Fruit fly (Drosophila melanogaster) whole organism, embryonic: ENCODE data around the gene Nepl18.

Experiments
- BEAF-32 ChIP-seq: fragments of 200-800 bp; sonication (Bioruptor generic); optimal IDR thresholded peaks from 3 replicates; lab custom pipeline; 2017; ENCODE audit warnings: missing biosample characterization, missing genetic modification characterization, mild to moderate bottlenecking, moderate library complexity, missing genetic modification reagents
- Bgb ChIP-seq: fragments of 200-800 bp; sonication (Bioruptor generic); IDR thresholded peaks from 2 replicates; pipeline ENCODE4 v1.3.6; 2022; ENCODE audit warnings: missing biosample characterization, missing genetic modification characterization; ENCODE audit not compliant: partially characterized antibody
- CG11247 ChIP-seq: fragments of 200-800 bp; sonication (Bioruptor generic); IDR thresholded peaks from 2 replicates; pipeline ENCODE4 v1.3.6; 2022; ENCODE audit warnings: missing biosample characterization, missing genetic modification characterization
- CG12155 ChIP-seq: fragments of 200-800 bp; sonication (Bioruptor generic); optimal IDR thresholded peaks from 3 replicates; lab custom pipeline; 2016; ENCODE audit warnings: missing biosample characterization, missing genetic modification characterization
- CG12942 ChIP-seq: fragments of 200-800 bp; sonication (Bioruptor generic); optimal IDR thresholded peaks from 3 replicates; lab custom pipeline; 2016; ENCODE audit warnings: missing biosample characterization, missing genetic modification characterization
- CG13296 ChIP-seq: fragments of 200-800 bp; sonication (Bioruptor generic); optimal IDR thresholded peaks from 3 replicates; lab custom pipeline; 2018; ENCODE audit warnings: missing biosample characterization, mild to moderate bottlenecking, missing genetic modification characterization
- CG15601 ChIP-seq: fragments of 200-800 bp; sonication (Bioruptor generic); optimal IDR thresholded peaks from 3 replicates; lab custom pipeline; 2019; ENCODE audit warnings: missing biosample characterization, mild to moderate bottlenecking, missing genetic modification characterization, moderate library complexity
- CG16863 ChIP-seq: fragments of 200-800 bp; sonication (Bioruptor generic); optimal IDR thresholded peaks from 3 replicates; lab custom pipeline; 2016; ENCODE audit warnings: missing biosample characterization, missing genetic modification characterization
- CG17186 ChIP-seq: fragments of 200-800 bp; sonication (Bioruptor generic); optimal IDR thresholded peaks from 3 replicates; lab custom pipeline; 2017; ENCODE audit warnings: missing biosample characterization, missing genetic modification reagents, missing genetic modification characterization
- CG2202 ChIP-seq: fragments of 200-800 bp; sonication (Bioruptor generic); optimal IDR thresholded peaks from 2 replicates; lab custom pipeline; 2018; ENCODE audit warnings: missing biosample characterization, mild to moderate bottlenecking, missing genetic modification characterization
- CG31388 ChIP-seq: fragments of 200-800 bp; sonication (Bioruptor generic); optimal IDR thresholded peaks from 2 replicates; lab custom pipeline; 2016; ENCODE audit warnings: missing biosample characterization, missing genetic modification characterization
- CG34224 ChIP-seq: fragments of 200-800 bp; sonication (Bioruptor generic); IDR thresholded peaks from 3 replicates; pipeline ENCODE4 v1.3.6; 2022; ENCODE audit warnings: missing biosample characterization, missing genetic modification characterization; ENCODE audit not compliant: partially characterized antibody
- CG3726 ChIP-seq: fragments of 200-800 bp; sonication (Bioruptor generic); IDR thresholded peaks from 3 replicates; pipeline ENCODE4, ENCODE4 v1.3.6; 2022; ENCODE audit warnings: missing biosample characterization, missing genetic modification characterization
- CG6791 ChIP-seq: fragments of 200-800 bp; sonication (Bioruptor generic); IDR thresholded peaks from 3 replicates; pipeline ENCODE4 v1.3.6; 2022; ENCODE audit warnings: missing biosample characterization, missing genetic modification characterization; ENCODE audit not compliant: partially characterized antibody
- CG8924 ChIP-seq: fragments of 200-800 bp; optimal IDR thresholded peaks from 3 replicates; lab custom pipeline; 2019; ENCODE audit warnings: missing biosample characterization, mild to moderate bottlenecking, missing genetic modification characterization, moderate library complexity
- CG9437 ChIP-seq: fragments of 200-800 bp; sonication (Bioruptor generic); optimal IDR thresholded peaks from 2 replicates; lab custom pipeline; 2018; ENCODE audit warnings: missing biosample characterization, mild to moderate bottlenecking, missing genetic modification characterization
- CG9876 ChIP-seq: fragments of 200-800 bp; sonication (Bioruptor generic); optimal IDR thresholded peaks from 2 replicates; lab custom pipeline; 2016; ENCODE audit warnings: missing biosample characterization, missing genetic modification characterization
- CkIIα-i1 ChIP-seq: fragments of 200-800 bp; sonication (Bioruptor generic); IDR thresholded peaks from 2 replicates; pipeline ENCODE4 v1.3.6; 2022; ENCODE audit warnings: missing biosample characterization, missing genetic modification characterization
- Doc3 ChIP-seq: fragments of 200-800 bp; sonication (Bioruptor generic); IDR thresholded peaks from 3 replicates; pipeline ENCODE4 v1.3.6; 2022; ENCODE audit warnings: missing biosample characterization, missing genetic modification characterization; ENCODE audit not compliant: partially characterized antibody
- Eip74EF ChIP-seq, 2 experiments: fragments of 200-800 bp in 1 of 2; fragments of >200 bp in 1 of 2; sonication (Bioruptor generic) in 1 of 2; optimal IDR thresholded peaks; 2 replicates each; lab custom pipeline; 2017 to 2019; ENCODE audit warnings: missing biosample characterization in 2 of 2, missing genetic modification characterization in 2 of 2, mild to moderate bottlenecking in 1 of 2, moderate library complexity in 1 of 2
- Fer2 ChIP-seq: fragments of 200-800 bp; sonication (Bioruptor generic); optimal IDR thresholded peaks from 2 replicates; lab custom pipeline; 2018; ENCODE audit warnings: missing biosample characterization, mild to moderate bottlenecking, missing genetic modification characterization, moderate library complexity
- HLHmδ ChIP-seq: fragments of 200-800 bp; sonication (Bioruptor generic); optimal IDR thresholded peaks from 2 replicates; lab custom pipeline; 2018; ENCODE audit warnings: missing biosample characterization, mild to moderate bottlenecking, missing genetic modification characterization, moderate library complexity
- HmgD ChIP-seq: fragments of 200-800 bp; sonication (Bioruptor generic); optimal IDR thresholded peaks from 3 replicates; lab custom pipeline; 2016; ENCODE audit warnings: missing biosample characterization, missing genetic modification characterization
- Lim3 ChIP-seq: fragments of 200-800 bp; sonication (Bioruptor generic); IDR thresholded peaks from 2 replicates; pipeline ENCODE4 v1.3.6; 2022; ENCODE audit warnings: missing biosample characterization, missing genetic modification characterization
- MESR4 ChIP-seq: fragments of 200-800 bp; sonication (Bioruptor generic); optimal IDR thresholded peaks from 2 replicates; lab custom pipeline; 2018; ENCODE audit warnings: missing biosample characterization, mild to moderate bottlenecking, missing genetic modification characterization, moderate library complexity
- Nf-YB ChIP-seq: fragments of 200-800 bp; sonication (Bioruptor generic); optimal IDR thresholded peaks from 3 replicates; lab custom pipeline; 2019; ENCODE audit warnings: missing biosample characterization, mild to moderate bottlenecking, missing genetic modification characterization, moderate library complexity
- Opbp ChIP-seq: fragments of 200-800 bp; sonication (Bioruptor generic); IDR thresholded peaks from 3 replicates; pipeline ENCODE4 v1.3.6; 2022; ENCODE audit warnings: missing biosample characterization, missing genetic modification characterization; ENCODE audit not compliant: partially characterized antibody
- Sin3A ChIP-seq: fragments of >200 bp; optimal IDR thresholded peaks from 2 replicates; lab custom pipeline; 2018
- Spps ChIP-seq: fragments of 200-800 bp; sonication (Bioruptor generic); optimal IDR thresholded peaks from 2 replicates; lab custom pipeline; 2018; ENCODE audit warnings: missing biosample characterization, mild to moderate bottlenecking, missing genetic modification characterization
- Taf1 ChIP-seq: fragments of 200-800 bp; sonication (Bioruptor generic); IDR thresholded peaks from 2 replicates; pipeline ENCODE4 v1.3.6; 2022; ENCODE audit warnings: missing biosample characterization, missing genetic modification characterization
- Tbp ChIP-seq: fragments of >200 bp; optimal IDR thresholded peaks from 2 replicates; lab custom pipeline; 2018; ENCODE audit warnings: missing biosample characterization, missing genetic modification characterization
- Usf ChIP-seq: fragments of 200-800 bp; sonication (Bioruptor generic); optimal IDR thresholded peaks from 2 replicates; lab custom pipeline; 2017; ENCODE audit warnings: missing genotype, missing biosample characterization, missing genetic modification characterization
- al ChIP-seq: fragments of 200-800 bp; sonication (Bioruptor generic); IDR thresholded peaks from 2 replicates; pipeline ENCODE4 v1.3.6; 2022; ENCODE audit warnings: missing biosample characterization, missing genetic modification characterization
- ap ChIP-seq: fragments of 200-800 bp; sonication (Bioruptor generic); IDR thresholded peaks from 2 replicates; pipeline ENCODE4 v1.3.6; 2022; ENCODE audit warnings: missing biosample characterization, missing genetic modification characterization
- ase ChIP-seq: fragments of 200-800 bp; sonication (Bioruptor generic); IDR thresholded peaks from 3 replicates; pipeline ENCODE4 v1.3.6; 2022; ENCODE audit warnings: missing biosample characterization, missing genetic modification characterization
- bbx ChIP-seq: fragments of 200-800 bp; sonication (Bioruptor generic); IDR thresholded peaks from 2 replicates; pipeline ENCODE4 v1.3.6; 2022; ENCODE audit warnings: missing biosample characterization, missing genetic modification characterization; ENCODE audit not compliant: partially characterized antibody
- bowl ChIP-seq: fragments of 200-800 bp; sonication (Bioruptor generic); IDR thresholded peaks from 2 replicates; pipeline ENCODE4 v1.3.6; 2022; ENCODE audit warnings: missing biosample characterization, missing genetic modification characterization
- chif ChIP-seq, 2 experiments: fragments of 200-800 bp; sonication (Bioruptor generic); optimal IDR thresholded peaks; 3 replicates each; lab custom pipeline; 2016; ENCODE audit warnings: missing biosample characterization in 2 of 2, missing genetic modification characterization in 2 of 2
- croc ChIP-seq: fragments of 200-800 bp; sonication (Bioruptor generic); conservative IDR thresholded peaks from 3 replicates; pipeline ENCODE4 v1.3.6; 2022; ENCODE audit warnings: missing biosample characterization, missing genetic modification characterization
- en ChIP-seq: fragments of 200-800 bp; sonication (Bioruptor generic); optimal IDR thresholded peaks from 2 replicates; lab custom pipeline; 2016; ENCODE audit warnings: missing biosample characterization, missing genetic modification characterization
- gcm2 ChIP-seq: fragments of 200-800 bp; sonication (Bioruptor generic); optimal IDR thresholded peaks from 2 replicates; lab custom pipeline; 2016; ENCODE audit warnings: missing biosample characterization, missing genetic modification characterization
- hb ChIP-seq: fragments of 200-800 bp; sonication (Bioruptor generic); IDR thresholded peaks from 3 replicates; pipeline ENCODE4 v1.3.6; 2022; ENCODE audit warnings: missing biosample characterization, missing genetic modification characterization; ENCODE audit not compliant: partially characterized antibody
- lab ChIP-seq: fragments of 200-800 bp; sonication (Bioruptor generic); optimal IDR thresholded peaks from 3 replicates; lab custom pipeline; 2017; ENCODE audit warnings: missing biosample characterization, missing genetic modification characterization, mild to moderate bottlenecking, moderate library complexity, missing genetic modification reagents
- nerfin-2 ChIP-seq: fragments of 200-800 bp; sonication (Bioruptor generic); IDR thresholded peaks from 2 replicates; pipeline ENCODE4 v1.3.6; 2022; ENCODE audit warnings: missing biosample characterization, missing genetic modification characterization; ENCODE audit not compliant: partially characterized antibody
- p53 ChIP-seq: fragments of 200-800 bp; sonication (Bioruptor generic); optimal IDR thresholded peaks from 2 replicates; lab custom pipeline; 2016; ENCODE audit warnings: missing biosample characterization, missing genetic modification characterization
- prd ChIP-seq, 3 experiments: fragments of >200 bp in 2 of 3; fragments of 200-800 bp in 1 of 3; sonication (Bioruptor generic) in 1 of 3; optimal IDR thresholded peaks in 2 of 3; IDR thresholded peaks in 1 of 3; 2 replicates in 2 of 3; 3 replicates in 1 of 3; pipeline versions ENCODE4 v1.3.6 to Lab custom; 2017 to 2022; ENCODE audit warnings: missing biosample characterization in 1 of 3, missing genetic modification characterization in 1 of 3
- rib ChIP-seq: fragments of 200-800 bp; sonication (Bioruptor generic); IDR thresholded peaks from 2 replicates; pipeline ENCODE4 v1.3.6; 2022; ENCODE audit warnings: missing biosample characterization, missing genetic modification characterization
- sqz ChIP-seq: fragments of 200-800 bp; sonication (Bioruptor generic); optimal IDR thresholded peaks from 3 replicates; lab custom pipeline; 2018; ENCODE audit warnings: missing biosample characterization, mild to moderate bottlenecking, missing genetic modification characterization
- ttk ChIP-seq: fragments of 200-800 bp; sonication (Bioruptor generic); IDR thresholded peaks from 2 replicates; pipeline ENCODE4 v2.1.2; 2022; ENCODE audit warnings: missing biosample characterization, missing genetic modification characterization

The Nepl18 gene

DNA sequence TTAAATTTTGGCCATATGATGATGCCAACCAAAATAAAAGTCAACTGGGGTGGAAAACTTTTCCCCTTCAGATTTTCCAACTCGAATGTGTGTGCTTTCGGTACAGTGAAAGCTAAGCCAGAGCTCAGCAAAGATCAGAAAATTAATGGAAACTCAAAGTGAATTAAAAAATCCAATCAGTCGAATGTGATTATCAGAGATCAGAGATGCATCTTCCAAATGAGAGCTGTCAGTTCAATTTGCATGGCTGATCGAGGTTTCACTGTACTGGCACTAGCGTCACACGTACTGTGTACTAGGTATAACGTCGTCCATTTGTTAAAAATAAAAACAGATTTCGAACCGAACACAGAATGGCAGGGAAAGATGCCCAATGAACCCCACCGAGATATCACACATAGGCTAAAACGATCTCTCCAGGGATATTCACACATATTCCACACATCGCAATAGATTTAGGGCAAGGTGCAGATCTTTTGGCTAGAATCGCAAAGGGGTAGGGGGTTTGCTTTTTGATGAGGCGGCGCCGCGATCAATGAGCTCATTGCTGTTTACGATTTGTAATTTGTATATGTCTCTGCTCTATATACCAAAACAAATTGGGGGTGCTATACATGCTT is 29.5 kb downstream of the Nepl18 start (continued):
- no peak for TF ChIP-seq CG34224
- TF ChIP-seq Sin3A (lab: Kevin White, UChicago), result no peak
- TF ChIP-seq CG15601 (tag; lab: Kevin White, UChicago), result peak; percentile 24
- no peak for TF ChIP-seq CkIIα-i1 (GFP tag; lab: Robert Waterston, UW)
- no peak for TF ChIP-seq Tbp (GFP tag; lab: Kevin White, UChicago)
- TF ChIP-seq prd (optimal IDR thresholded peaks at IDR 0.05; lab: Kevin White, UChicago), result no peak
- TF ChIP-seq prd (GFP tag; IDR thresholded peaks at IDR 0.05; lab: Robert Waterston, UW), result peak; percentile 90
- peak; percentile 47 for TF ChIP-seq Usf (GFP tag; lab: Kevin White, UChicago)
- no peak for TF ChIP-seq bbx (GFP tag; lab: Robert Waterston, UW)
- TF ChIP-seq al, result peak; percentile 92
- TF ChIP-seq sqz (GFP tag; lab: Kevin White, UChicago), result no peak
- no peak for TF ChIP-seq hb (GFP tag; lab: Robert Waterston, UW)
- peak; percentile 4 for TF ChIP-seq CG9437 (GFP tag; lab: Kevin White, UChicago)
- no peak; the same call in 2 of the 3 replicates for TF ChIP-seq croc
- no peak for TF ChIP-seq HLHmδ (GFP tag; lab: Kevin White, UChicago)
- TF ChIP-seq lab, result peak; percentile 74
- TF ChIP-seq nerfin-2 (GFP tag; lab: Robert Waterston, UW), result no peak
- no peak for TF ChIP-seq p53 (GFP tag; lab: Kevin White, UChicago)
- peak; percentile 78 for TF ChIP-seq ttk
- TF ChIP-seq CG13296 (GFP tag; lab: Kevin White, UChicago), result no peak
- no peak for TF ChIP-seq Bgb (GFP tag; lab: Robert Waterston, UW)
- TF ChIP-seq BEAF-32 (GFP tag; lab: Kevin White, UChicago), result no peak
- TF ChIP-seq CG16863 (GFP tag; lab: Kevin White, UChicago), result peak; percentile 66
- TF ChIP-seq Taf1 (GFP tag; lab: Robert Waterston, UW), result peak; percentile 85
- TF ChIP-seq gcm2, result peak; percentile 60
- TF ChIP-seq CG3726 (GFP tag; lab: Robert Waterston, UW), result no peak
- peak in 1 of 2 experiments; percentile 47 for TF ChIP-seq Eip74EF (GFP tag; optimal IDR thresholded peaks at IDR 0.05; lab: Kevin White, UChicago)
- TF ChIP-seq ap (GFP tag; lab: Robert Waterston, UW), result peak; percentile 59
- 0 out of 2 replicates have a peak, but pooled peaks have one; percentile 37 for TF ChIP-seq Lim3
- no peak for TF ChIP-seq MESR4
- peak; percentile 26 for TF ChIP-seq en (GFP tag; lab: Kevin White, UChicago)
- peak; percentile 18 for TF ChIP-seq Nf-YB
- peak; percentile 77 for TF ChIP-seq rib (GFP tag; lab: Robert Waterston, UW)
- TF ChIP-seq Doc3 (GFP tag; lab: Robert Waterston, UW), result no peak
- TF ChIP-seq CG9876 (GFP tag; lab: Kevin White, UChicago), result peak; percentile 67
- peak; percentile 42 to 79 for TF ChIP-seq chif (GFP tag; optimal IDR thresholded peaks at IDR 0.05; lab: Kevin White, UChicago)
- no peak for TF ChIP-seq Opbp (GFP tag; lab: Robert Waterston, UW)
- TF ChIP-seq CG11247 (GFP tag; lab: Robert Waterston, UW), result peak; percentile 86
- TF ChIP-seq CG31388 (GFP tag; lab: Kevin White, UChicago), result no peak
- no peak for TF ChIP-seq Spps (tag; lab: Kevin White, UChicago)
- no peak for TF ChIP-seq CG6791 (GFP tag; lab: Robert Waterston, UW)
- TF ChIP-seq CG12942 (GFP tag; lab: Kevin White, UChicago), result peak; percentile 65
- TF ChIP-seq bowl (GFP tag; lab: Robert Waterston, UW), result peak; percentile 39; the same call in 1 of the 2 replicates
- peak; percentile 58 for TF ChIP-seq CG8924
- TF ChIP-seq CG17186 (GFP tag; lab: Kevin White, UChicago), result no peak
- peak; percentile 46 for TF ChIP-seq Fer2 (tag; lab: Kevin White, UChicago)
- TF ChIP-seq CG12155, result peak; percentile 76
- peak; percentile 63; the same call in 1 of the 3 replicates for TF ChIP-seq ase (GFP tag; lab: Robert Waterston, UW)
- peak; percentile 21 for TF ChIP-seq CG2202 (tag; lab: Kevin White, UChicago)
- peak; percentile 12 for TF ChIP-seq HmgD (GFP tag; lab: Kevin White, UChicago)
